Worm (Caenorhabditis elegans): ENCODE data around the gene ife-5.

DNA sequence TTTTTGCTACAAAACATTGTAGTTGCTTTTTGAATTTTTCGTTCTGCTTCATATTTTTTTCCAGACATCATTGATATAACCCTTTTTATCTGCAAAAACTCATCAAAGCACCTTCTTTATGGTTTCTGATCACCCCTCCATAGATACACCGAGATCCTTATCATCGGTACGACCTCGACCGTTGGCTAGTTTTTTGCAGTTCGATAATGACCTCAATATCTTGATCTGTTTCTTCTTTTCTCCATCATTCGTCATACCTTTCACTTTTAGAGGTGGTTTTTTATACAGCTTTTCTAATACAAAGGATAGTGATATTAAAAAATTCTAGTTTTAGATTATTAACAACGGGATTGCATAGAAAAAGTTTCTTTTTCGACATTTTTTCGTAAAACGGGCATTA lies 41.0 kb upstream of the ife-5 start:
- no peak for TF ChIP-seq ZK546.5 (tag; optimal IDR thresholded peaks at IDR 0.05)
- TF ChIP-seq nhr-11 (tag; optimal IDR thresholded peaks at IDR 0.05): no peak
- no peak for TF ChIP-seq fos-1 (tag; optimal IDR thresholded peaks at IDR 0.05)
- TF ChIP-seq egl-27 (tag; optimal IDR thresholded peaks at IDR 0.05): no peak
- TF ChIP-seq egl-5 (tag; optimal IDR thresholded peaks at IDR 0.05): no peak
- no peak for TF ChIP-seq ceh-82 (tag; optimal IDR thresholded peaks at IDR 0.05)
- no peak for TF ChIP-seq aly-2 (tag; optimal IDR thresholded peaks at IDR 0.05)
- no peak for TF ChIP-seq nhr-76 (tag; optimal IDR thresholded peaks at IDR 0.05)
- no peak for TF ChIP-seq jun-1 (tag; optimal IDR thresholded peaks at IDR 0.05)
- TF ChIP-seq elt-1 (tag; optimal IDR thresholded peaks at IDR 0.05): peak; percentile 98
